Worm (Caenorhabditis elegans) whole organism, midembryonic: ENCODE data around the gene T27A10.2.

Experiments
- cog-1 ChIP-seq: sonication (generic microtip); optimal IDR thresholded peaks from 2 replicates; lab custom pipeline; 2016; ENCODE audit warnings: missing genetic modification characterization, missing compliant biosample characterization
- flt-1 ChIP-seq: fragments of 200-800 bp; sonication (Bioruptor generic); IDR thresholded peaks from 2 replicates; pipeline ENCODE4 v1.3.6; 2022; ENCODE audit warnings: missing genetic modification characterization, missing compliant biosample characterization
- klf-2 ChIP-seq: fragments of 200-800 bp; sonication (Bioruptor generic); conservative IDR thresholded peaks from 2 replicates; pipeline ENCODE4 v1.3.6; 2022; ENCODE audit warnings: missing genetic modification reagents, missing genetic modification characterization, missing compliant biosample characterization
- med-1 ChIP-seq: sonication (generic microtip); optimal IDR thresholded peaks from 2 replicates; lab custom pipeline; 2017; ENCODE audit warnings: missing genetic modification characterization, mild to moderate bottlenecking, missing compliant biosample characterization, antibody characterized with exemption, missing genetic modification reagents; ENCODE audit not compliant: insufficient read depth
- ref-1 ChIP-seq: fragments of 200-800 bp; sonication (Bioruptor generic); conservative IDR thresholded peaks from 2 replicates; pipeline ENCODE4 v1.3.6; 2022; ENCODE audit warnings: missing genetic modification reagents, missing genetic modification characterization, missing compliant biosample characterization
- ztf-23 ChIP-seq: fragments of 200-800 bp; sonication (Bioruptor generic); IDR thresholded peaks from 2 replicates; pipeline ENCODE4 v1.3.6; 2022; ENCODE audit warnings: missing genetic modification reagents, missing genetic modification characterization, missing compliant biosample characterization

ce11 chrX:3583436-3583835 is 2.3 kb upstream of the T27A10.2 start:
- TF ChIP-seq med-1 (GFP tag; lab: Kevin White, UChicago) (no peak), flt-1 (GFP tag; lab: Robert Waterston, UW) (no peak), ztf-23 (GFP tag; lab: Robert Waterston, UW) (no peak), ref-1 (no peak), klf-2 (GFP tag; lab: Robert Waterston, UW) (no peak), cog-1 (tag; lab: Kevin White, UChicago) (no peak)
